Worm (Caenorhabditis elegans) whole organism, L3 larva: ENCODE data around the gene C33B4.2.

Experiments used
- R02D3.7 ChIP-seq: fragments of 150-350 bp; optimal IDR thresholded peaks from 2 replicates; lab custom pipeline; 2014; ENCODE audit warnings: missing biosample characterization, missing genetic modification characterization
- aly-2 ChIP-seq: fragments of 150-350 bp; optimal IDR thresholded peaks from 2 replicates; lab custom pipeline; 2014; ENCODE audit warnings: missing biosample characterization, missing genetic modification characterization
- ama-1 ChIP-seq: fragments of 150-350 bp; optimal IDR thresholded peaks from 2 replicates; lab custom pipeline; 2018
- ceh-16 ChIP-seq: sonication (generic microtip); optimal IDR thresholded peaks from 2 replicates; lab custom pipeline; 2017; ENCODE audit warnings: missing biosample characterization, missing genetic modification characterization
- ceh-82 ChIP-seq: fragments of 150-350 bp; optimal IDR thresholded peaks from 2 replicates; lab custom pipeline; 2014; ENCODE audit warnings: missing biosample characterization, missing genetic modification characterization
- ceh-9 ChIP-seq: sonication (generic microtip); optimal IDR thresholded peaks from 2 replicates; lab custom pipeline; 2018; ENCODE audit warnings: missing biosample characterization, missing genetic modification characterization
- daf-12 ChIP-seq: fragments of 150-350 bp; optimal IDR thresholded peaks from 2 replicates; lab custom pipeline; 2014; ENCODE audit warnings: missing biosample characterization, missing genetic modification reagents, missing genetic modification characterization
- egl-27 ChIP-seq: sonication (generic microtip); optimal IDR thresholded peaks from 4 replicates; lab custom pipeline; 2017; ENCODE audit warnings: missing biosample characterization, missing genetic modification reagents, missing genetic modification characterization
- egl-5 ChIP-seq: fragments of 150-350 bp; optimal IDR thresholded peaks from 2 replicates; lab custom pipeline; 2017; ENCODE audit warnings: missing biosample characterization, missing genetic modification reagents, missing genetic modification characterization, inconsistent platforms
- elt-1 ChIP-seq: fragments of 150-350 bp; optimal IDR thresholded peaks from 2 replicates; lab custom pipeline; 2014; ENCODE audit warnings: missing biosample characterization, missing genetic modification characterization
- elt-2 ChIP-seq: sonication (generic microtip); optimal IDR thresholded peaks from 2 replicates; lab custom pipeline; 2016; ENCODE audit warnings: missing genetic modification reagents, mild to moderate bottlenecking, missing genetic modification characterization, missing compliant biosample characterization
- elt-3 ChIP-seq, 3 experiments: fragments of 150-350 bp in 1 of 3; sonication (generic microtip) in 2 of 3; optimal IDR thresholded peaks; 2 replicates in 2 of 3; 4 replicates in 1 of 3; lab custom pipeline; 2014 to 2017; ENCODE audit warnings: missing biosample characterization in 3 of 3, missing genetic modification characterization in 3 of 3
- fkh-10 ChIP-seq: sonication (generic microtip); optimal IDR thresholded peaks from 2 replicates; lab custom pipeline; 2017; ENCODE audit warnings: missing biosample characterization, missing genetic modification reagents, missing genetic modification characterization
- fos-1 ChIP-seq: fragments of 150-350 bp; optimal IDR thresholded peaks from 2 replicates; lab custom pipeline; 2014; ENCODE audit warnings: missing biosample characterization, missing genetic modification characterization
- jun-1 ChIP-seq: fragments of 150-350 bp; optimal IDR thresholded peaks from 2 replicates; lab custom pipeline; 2014; ENCODE audit warnings: missing biosample characterization, missing genetic modification reagents, missing genetic modification characterization
- lin-15B ChIP-seq: fragments of 150-350 bp; optimal IDR thresholded peaks from 2 replicates; lab custom pipeline; 2014; ENCODE audit warnings: missing biosample characterization, missing genetic modification characterization
- lin-39 ChIP-seq: fragments of 150-350 bp; optimal IDR thresholded peaks from 2 replicates; lab custom pipeline; 2018; ENCODE audit warnings: missing biosample characterization, missing genetic modification reagents, missing genetic modification characterization
- lsy-12 ChIP-seq: sonication (generic microtip); optimal IDR thresholded peaks from 2 replicates; lab custom pipeline; 2016; ENCODE audit warnings: mild to moderate bottlenecking, missing genetic modification characterization, missing compliant biosample characterization
- mdl-1 ChIP-seq: fragments of 150-350 bp; optimal IDR thresholded peaks from 2 replicates; lab custom pipeline; 2014; ENCODE audit warnings: missing biosample characterization, missing genetic modification characterization
- mml-1 ChIP-seq: fragments of 150-350 bp; sonication (generic microtip); optimal IDR thresholded peaks from 3 replicates; lab custom pipeline; 2014; ENCODE audit warnings: missing biosample characterization, missing genetic modification characterization
- nfya-1 ChIP-seq: sonication (generic microtip); optimal IDR thresholded peaks from 2 replicates; lab custom pipeline; 2017; ENCODE audit warnings: missing genetic modification characterization, mild to moderate bottlenecking, missing compliant biosample characterization, antibody characterized with exemption, moderate library complexity; ENCODE audit not compliant: insufficient read depth
- nhr-11 ChIP-seq: fragments of 150-350 bp; optimal IDR thresholded peaks from 2 replicates; lab custom pipeline; 2014; ENCODE audit warnings: missing biosample characterization, missing genetic modification characterization
- nhr-23 ChIP-seq: fragments of 150-350 bp; optimal IDR thresholded peaks from 2 replicates; lab custom pipeline; 2014; ENCODE audit warnings: missing biosample characterization, missing genetic modification reagents, missing genetic modification characterization
- nhr-237 ChIP-seq: fragments of 150-350 bp; optimal IDR thresholded peaks from 2 replicates; lab custom pipeline; 2014; ENCODE audit warnings: missing biosample characterization, missing genetic modification characterization
- nhr-25 ChIP-seq: sonication (generic microtip); optimal IDR thresholded peaks from 2 replicates; lab custom pipeline; 2017; ENCODE audit warnings: missing biosample characterization, missing genetic modification characterization
- nhr-28 ChIP-seq: fragments of 150-350 bp; optimal IDR thresholded peaks from 2 replicates; lab custom pipeline; 2014; ENCODE audit warnings: missing biosample characterization, missing genetic modification characterization
- nhr-43 ChIP-seq: sonication (generic microtip); optimal IDR thresholded peaks from 2 replicates; lab custom pipeline; 2016; ENCODE audit warnings: mild to moderate bottlenecking, missing genetic modification characterization, missing compliant biosample characterization; ENCODE audit not compliant: poor library complexity, severe bottlenecking
- nhr-67 ChIP-seq: fragments of 150-350 bp; optimal IDR thresholded peaks from 2 replicates; lab custom pipeline; 2014; ENCODE audit warnings: missing biosample characterization, missing genetic modification characterization
- nhr-76 ChIP-seq: fragments of 150-350 bp; sonication (generic microtip); optimal IDR thresholded peaks from 5 replicates; lab custom pipeline; 2014; ENCODE audit warnings: missing biosample characterization, missing genetic modification characterization
- nhr-77 ChIP-seq: fragments of 150-350 bp; optimal IDR thresholded peaks from 2 replicates; lab custom pipeline; 2014; ENCODE audit warnings: missing biosample characterization, missing genetic modification characterization
- pha-4 ChIP-seq: fragments of 150-350 bp; optimal IDR thresholded peaks from 2 replicates; lab custom pipeline; 2014; ENCODE audit warnings: missing biosample characterization, missing genetic modification reagents, missing genetic modification characterization
- sea-2 ChIP-seq: fragments of 150-350 bp; sonication (generic microtip); optimal IDR thresholded peaks from 4 replicates; lab custom pipeline; 2014; ENCODE audit warnings: missing biosample characterization, missing genetic modification reagents, missing genetic modification characterization
- skn-1 ChIP-seq: fragments of 150-350 bp; optimal IDR thresholded peaks from 2 replicates; lab custom pipeline; 2014; ENCODE audit warnings: missing biosample characterization, missing genetic modification characterization
- snpc-4 ChIP-seq: fragments of 150-350 bp; optimal IDR thresholded peaks from 2 replicates; lab custom pipeline; 2014; ENCODE audit warnings: missing biosample characterization, missing genetic modification characterization
- tbx-2 ChIP-seq: sonication (generic microtip); optimal IDR thresholded peaks from 2 replicates; lab custom pipeline; 2016; ENCODE audit warnings: mild to moderate bottlenecking, missing genetic modification characterization, missing compliant biosample characterization
- unc-39 ChIP-seq: sonication (generic microtip); optimal IDR thresholded peaks from 4 replicates; lab custom pipeline; 2017; ENCODE audit warnings: missing biosample characterization, missing genetic modification characterization
- unc-62 ChIP-seq: fragments of 150-350 bp; sonication (generic microtip); optimal IDR thresholded peaks from 4 replicates; lab custom pipeline; 2014; ENCODE audit warnings: missing biosample characterization, missing genetic modification reagents, missing genetic modification characterization

Gene C33B4.2

ce11 chrII:11409678-11410133 is 37.8 kb upstream of the C33B4.2 start, which contains the start of gene C05D12.7:
C05D12.7 (plus strand) TSS chrII:11410083.
- TF ChIP-seq unc-62 (GFP tag; lab: Kevin White, UChicago) (no peak), nfya-1 (tag; lab: Kevin White, UChicago) (no peak), nhr-237 (tag; lab: Kevin White, UChicago) (no peak), jun-1 (tag; lab: Kevin White, UChicago) (no peak), nhr-43 (tag; lab: Kevin White, UChicago) (no peak), elt-2 (tag; lab: Kevin White, UChicago) (no peak), tbx-2 (tag; lab: Kevin White, UChicago) (no peak), nhr-28 (tag; lab: Kevin White, UChicago) (no peak), skn-1 (no peak), snpc-4 (tag; lab: Kevin White, UChicago) (no peak), elt-1 (no peak), ceh-82 (tag; lab: Kevin White, UChicago) (no peak), R02D3.7 (tag; lab: Kevin White, UChicago) (no peak), ama-1 (lab: Kevin White, UChicago) (no peak), nhr-67 (tag; lab: Kevin White, UChicago) (no peak), ceh-16 (no peak), mml-1 (no peak), nhr-25 (no peak)
- TF ChIP-seq, all 47 proteins: peak for 0

- no peak for TF ChIP-seq lin-39
- peak; percentile 55 for TF ChIP-seq nhr-25
- TF ChIP-seq nhr-11: no peak
- TF ChIP-seq unc-62 (GFP tag; lab: Kevin White, UChicago): no peak
- no peak for TF ChIP-seq jun-1 (tag; lab: Kevin White, UChicago)
- TF ChIP-seq fkh-10 (GFP tag; lab: Kevin White, UChicago): no peak
- no peak for TF ChIP-seq unc-39
Observed at ce11 chrII:11400386-11400785, 28.4 kb upstream of the C33B4.2 start.

- no peak for TF ChIP-seq nhr-67 (tag; lab: Kevin White, UChicago)
- no peak for TF ChIP-seq egl-5 (tag; lab: Kevin White, UChicago)
- TF ChIP-seq ama-1 (lab: Kevin White, UChicago): no peak
- TF ChIP-seq R02D3.7 (tag; lab: Kevin White, UChicago): no peak
- no peak for TF ChIP-seq elt-3 (tag; optimal IDR thresholded peaks at IDR 0.05; lab: Kevin White, UChicago)
Observed at ce11 chrII:11398787-11399186, 26.8 kb upstream of the C33B4.2 start.

- TF ChIP-seq ceh-9 (tag; lab: Kevin White, UChicago) (no peak), mdl-1 (tag; lab: Kevin White, UChicago) (no peak), aly-2 (tag; lab: Kevin White, UChicago) (no peak), nhr-23 (tag; lab: Kevin White, UChicago) (no peak), nhr-76 (tag; lab: Kevin White, UChicago) (no peak), lin-15B (no peak), pha-4 (no peak), elt-2 (tag; lab: Kevin White, UChicago) (no peak), fos-1 (tag; lab: Kevin White, UChicago) (no peak), nhr-25 (no peak), nhr-77 (no peak), skn-1 (no peak), sea-2 (GFP tag; lab: Kevin White, UChicago) (no peak), egl-27 (no peak), lsy-12 (no peak), nhr-67 (tag; lab: Kevin White, UChicago) (no peak), unc-62 (GFP tag; lab: Kevin White, UChicago) (no peak), nfya-1 (tag; lab: Kevin White, UChicago) (no peak), lin-39 (no peak), daf-12 (tag; lab: Kevin White, UChicago) (no peak)
Observed at ce11 chrII:11396217-11396616, 24.3 kb upstream of the C33B4.2 start.
